Worm (Caenorhabditis elegans): Measurements from ENCODE around the gene srj-53.

Gene srj-53

DNA sequence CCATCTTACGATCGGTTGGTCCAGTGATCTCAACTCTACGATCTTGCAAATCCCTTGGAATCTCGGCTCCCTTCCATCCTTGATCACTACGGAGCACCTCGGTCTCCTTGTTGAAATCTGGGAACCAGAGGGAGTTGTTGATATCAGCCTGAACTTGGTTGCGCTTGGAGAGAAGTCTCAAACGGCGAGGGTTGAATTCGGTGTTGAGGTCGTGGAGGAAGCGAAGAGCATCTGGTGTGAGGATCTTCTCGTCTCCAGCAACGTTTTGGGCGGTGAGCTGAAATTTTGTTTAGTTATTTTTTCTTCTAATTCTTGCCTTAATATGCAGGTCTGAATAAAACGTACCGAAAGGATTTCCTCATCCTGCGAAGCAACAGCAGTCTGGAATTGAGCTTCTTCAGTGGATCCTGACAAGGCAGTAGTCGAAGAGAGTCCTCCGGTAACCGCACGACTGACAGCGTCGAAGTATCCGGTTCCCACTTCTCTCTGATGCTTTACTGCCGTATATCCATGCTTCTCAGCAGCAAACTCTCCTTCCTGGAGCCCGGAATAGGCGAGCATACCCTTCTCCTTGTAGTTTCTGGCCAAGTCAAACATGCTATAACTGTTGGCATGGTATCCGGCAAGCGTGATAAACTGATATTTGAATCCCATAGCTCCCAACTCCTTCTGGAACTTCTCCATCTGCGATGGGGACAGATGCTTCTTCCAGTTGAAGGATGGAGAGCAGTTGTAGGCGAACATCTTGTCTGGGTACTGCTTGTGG is 31.5 kb upstream of the srj-53 start (continued):
- TF ChIP-seq aptf-2 (GFP tag; conservative IDR thresholded peaks at IDR 0.05) (no peak), ama-1 (optimal IDR thresholded peaks at IDR 0.05) (peak; percentile 86), ama-1 (GFP tag; optimal IDR thresholded peaks at IDR 0.05) (no peak), nfya-2 (GFP tag; IDR thresholded peaks at IDR 0.05) (no peak), Y79H2A.3 (GFP tag; conservative IDR thresholded peaks at IDR 0.05) (no peak), Y53F4B.3 (GFP tag; IDR thresholded peaks at IDR 0.05) (no peak), snpc-3.4 (tag; optimal IDR thresholded peaks at IDR 0.05) (no peak), snpc-1.1 (tag; optimal IDR thresholded peaks at IDR 0.05; ENCODE audit: insufficient read depth) (no peak), F37B4.10 (GFP tag; IDR thresholded peaks at IDR 0.05) (no peak), unc-130 (GFP tag; optimal IDR thresholded peaks at IDR 0.05) (no peak), Y53G8AR.9 (GFP tag; conservative IDR thresholded peaks at IDR 0.05) (peak; percentile 64), sea-2 (GFP tag; IDR thresholded peaks at IDR 0.05) (no peak), F55B11.4 (tag; optimal IDR thresholded peaks at IDR 0.05; ENCODE audit: borderline replicate concordance, insufficient read depth) (no peak), rec-8 (tag; optimal IDR thresholded peaks at IDR 0.05) (no peak), lin-54 (GFP tag; optimal IDR thresholded peaks at IDR 0.05) (no peak), B0261.1 (tag; optimal IDR thresholded peaks at IDR 0.05) (no peak), ztf-6 (GFP tag; IDR thresholded peaks at IDR 0.05) (no peak), fkh-3 (tag; optimal IDR thresholded peaks at IDR 0.05) (no peak)

DNA sequence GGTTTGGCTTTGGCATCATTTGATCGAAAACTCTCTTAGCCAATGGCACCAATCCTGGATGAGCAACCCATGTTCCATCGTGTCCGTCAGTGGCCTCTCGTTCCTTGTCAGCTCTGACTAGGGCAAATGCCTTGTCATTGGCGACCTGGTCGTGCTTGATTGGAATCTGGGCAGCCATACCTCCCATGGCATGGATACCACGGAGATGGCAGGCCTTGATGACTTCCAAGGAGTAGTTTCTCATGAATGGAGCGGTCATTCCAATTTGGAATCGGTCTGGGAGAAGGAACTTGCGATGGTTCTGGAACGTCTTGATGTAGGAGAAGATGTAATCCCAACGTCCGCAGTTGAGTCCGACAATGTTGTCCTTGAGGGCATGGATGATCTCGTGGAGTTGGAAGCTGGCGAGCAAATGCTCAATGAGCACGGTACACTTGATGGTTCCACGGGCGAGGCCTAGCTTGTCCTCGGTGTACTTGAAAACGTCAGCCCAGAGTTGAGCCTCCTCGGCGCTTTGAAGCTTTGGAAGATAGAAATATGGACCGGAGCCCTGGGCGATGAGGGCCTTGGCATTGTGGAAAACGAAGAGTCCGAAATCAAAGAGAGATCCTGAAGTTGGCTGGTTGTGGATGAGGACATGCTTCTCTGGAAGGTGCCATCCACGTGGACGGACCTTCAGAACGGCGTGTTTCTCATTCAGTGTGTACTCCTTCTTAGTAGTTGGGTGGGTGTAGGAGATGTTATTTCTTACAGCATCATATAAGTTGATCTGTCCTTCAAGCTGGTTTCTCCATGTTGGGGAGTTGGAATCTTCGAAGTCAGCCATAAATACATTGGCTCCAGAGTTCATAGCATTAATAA is 30.7 kb upstream of the srj-53 start:
- TF ChIP-seq unc-62 (GFP tag; optimal IDR thresholded peaks at IDR 0.05) = no peak
- 0 out of 2 replicates have a peak, but pooled peaks have one; percentile 16 for TF ChIP-seq ceh-58 (GFP tag; IDR thresholded peaks at IDR 0.05)
- 0 out of 2 replicates have a peak, but pooled peaks have one; percentile 5 for TF ChIP-seq ceh-40 (GFP tag; IDR thresholded peaks at IDR 0.05)
- no peak for TF ChIP-seq hsf-1 (GFP tag; IDR thresholded peaks at IDR 0.05)
- no peak for TF ChIP-seq F37B4.10 (GFP tag; IDR thresholded peaks at IDR 0.05)
- no peak for TF ChIP-seq madf-3 (GFP tag; IDR thresholded peaks at IDR 0.05)
- TF ChIP-seq K11D2.4 (GFP tag; IDR thresholded peaks at IDR 0.05) = no peak
- TF ChIP-seq ztf-25 (GFP tag; IDR thresholded peaks at IDR 0.05) = no peak
- TF ChIP-seq atf-7 (tag; optimal IDR thresholded peaks at IDR 0.05) = no peak
- no peak for TF ChIP-seq egl-18 (GFP tag; IDR thresholded peaks at IDR 0.05)
- TF ChIP-seq ceh-27 (GFP tag; optimal IDR thresholded peaks at IDR 0.05) = no peak
- TF ChIP-seq ceh-91 (GFP tag; IDR thresholded peaks at IDR 0.05) = no peak
- TF ChIP-seq tbx-9 (tag; optimal IDR thresholded peaks at IDR 0.05; ENCODE audit: borderline replicate concordance) = no peak
- TF ChIP-seq let-526 (GFP tag; IDR thresholded peaks at IDR 0.05) = no peak
- no peak for TF ChIP-seq fkh-3 (tag; optimal IDR thresholded peaks at IDR 0.05)
- TF ChIP-seq lir-1 (GFP tag; conservative IDR thresholded peaks at IDR 0.05) = no peak
- TF ChIP-seq snpc-4 (GFP tag; optimal IDR thresholded peaks at IDR 0.05) = no peak
- TF ChIP-seq snpc-4 (tag; optimal IDR thresholded peaks at IDR 0.05) = no peak
- TF ChIP-seq lsl-1 (GFP tag; optimal IDR thresholded peaks at IDR 0.05) = no peak
- no peak for TF ChIP-seq nfya-2 (GFP tag; IDR thresholded peaks at IDR 0.05)
- no peak for TF ChIP-seq ztf-28 (GFP tag; IDR thresholded peaks at IDR 0.05)
- no peak for TF ChIP-seq mes-4 (tag; optimal IDR thresholded peaks at IDR 0.05)
- no peak for TF ChIP-seq T26A5.8 (tag; optimal IDR thresholded peaks at IDR 0.05)
- TF ChIP-seq chd-7 (tag; optimal IDR thresholded peaks at IDR 0.05) = no peak
- no peak for TF ChIP-seq hmg-20 (GFP tag; IDR thresholded peaks at IDR 0.05)
- no peak for TF ChIP-seq cebp-1 (GFP tag; IDR thresholded peaks at IDR 0.05)
- peak; percentile 6 for TF ChIP-seq cebp-1 (tag; optimal IDR thresholded peaks at IDR 0.05)
- no peak for TF ChIP-seq rcor-1 (GFP tag; IDR thresholded peaks at IDR 0.05)
- TF ChIP-seq mcd-1 (GFP tag; IDR thresholded peaks at IDR 0.05) = no peak
- peak; percentile 67 for TF ChIP-seq ZK185.1 (tag; optimal IDR thresholded peaks at IDR 0.05; ENCODE audit: poor library complexity, severe bottlenecking)
